Fruit fly (Drosophila melanogaster): ENCODE results near the gene Atg16.

Atg16 gene

dm6 chr3R:29778985-29779298 lies 56.0 kb downstream of the Atg16 start:
- TF ChIP-seq Hr38 (GFP tag; optimal IDR thresholded peaks at IDR 0.05) (no peak), topi (GFP tag; optimal IDR thresholded peaks at IDR 0.05) (no peak), Eip78C (GFP tag) (peak; percentile 30), fkh (GFP tag; optimal IDR thresholded peaks at IDR 0.05) (peak; percentile 50), vri (GFP tag; optimal IDR thresholded peaks at IDR 0.05) (peak; percentile 0), CG9139 (GFP tag; optimal IDR thresholded peaks at IDR 0.05) (no peak), dac (GFP tag; optimal IDR thresholded peaks at IDR 0.05) (no peak)

dm6 chr3R:29778139-29778984 lies 56.5 kb downstream of the Atg16 start:
- no peak for TF ChIP-seq CG6854 (GFP tag; optimal IDR thresholded peaks at IDR 0.05)
- peak; percentile 22 for TF ChIP-seq CG9139 (GFP tag; optimal IDR thresholded peaks at IDR 0.05)
- peak; percentile 60 for TF ChIP-seq CG3919 (GFP tag; optimal IDR thresholded peaks at IDR 0.05)
- peak; percentile 74 for TF ChIP-seq lz (GFP tag; optimal IDR thresholded peaks at IDR 0.05)
- peak; percentile 76 for TF ChIP-seq topi (GFP tag; optimal IDR thresholded peaks at IDR 0.05)
- TF ChIP-seq spab (GFP tag; optimal IDR thresholded peaks at IDR 0.05) = peak; percentile 34
- peak; percentile 42 for TF ChIP-seq CG32006 (GFP tag; optimal IDR thresholded peaks at IDR 0.05)
- peak; percentile 56 for TF ChIP-seq achi (GFP tag; optimal IDR thresholded peaks at IDR 0.05)
- peak; percentile 69 for TF ChIP-seq Sox14 (GFP tag; optimal IDR thresholded peaks at IDR 0.05)
- peak; percentile 36 for TF ChIP-seq Blimp-1 (GFP tag; optimal IDR thresholded peaks at IDR 0.05)
- peak; percentile 26 for TF ChIP-seq vri (GFP tag; optimal IDR thresholded peaks at IDR 0.05)
- TF ChIP-seq CG1621 (tag; optimal IDR thresholded peaks at IDR 0.05) = peak; percentile 19
- peak; percentile 39 for TF ChIP-seq Hr4 (GFP tag; optimal IDR thresholded peaks at IDR 0.05)
- peak; percentile 18 to 38 for TF ChIP-seq ss (GFP tag; optimal IDR thresholded peaks at IDR 0.05)
- TF ChIP-seq Gug (GFP tag; IDR thresholded peaks at IDR 0.05) = no peak
- peak; percentile 56 for TF ChIP-seq CG3032 (tag; optimal IDR thresholded peaks at IDR 0.05)
- TF ChIP-seq pdm3 (GFP tag; optimal IDR thresholded peaks at IDR 0.05) = peak; percentile 63
- peak; percentile 3 for TF ChIP-seq CG11762 (GFP tag; optimal IDR thresholded peaks at IDR 0.05; ENCODE audit: insufficient read depth)
- peak; percentile 64 for TF ChIP-seq Eip75B (GFP tag; optimal IDR thresholded peaks at IDR 0.05)
- TF ChIP-seq CG6792 (GFP tag; optimal IDR thresholded peaks at IDR 0.05) = peak; percentile 45
- TF ChIP-seq Sox15 (GFP tag; optimal IDR thresholded peaks at IDR 0.05) = peak; percentile 23
- peak; percentile 60 for TF ChIP-seq Sox102F (GFP tag; optimal IDR thresholded peaks at IDR 0.05)
- TF ChIP-seq fd85E (GFP tag; optimal IDR thresholded peaks at IDR 0.05) = no peak
- no peak for TF ChIP-seq CG11294 (GFP tag; IDR thresholded peaks at IDR 0.05)
- TF ChIP-seq CG10669 (GFP tag; optimal IDR thresholded peaks at IDR 0.05) = peak; percentile 54
- peak; percentile 55 for TF ChIP-seq CG34406 (GFP tag; optimal IDR thresholded peaks at IDR 0.05)
- peak; percentile 50 for TF ChIP-seq acj6 (GFP tag; optimal IDR thresholded peaks at IDR 0.05)
- peak; percentile 64 for TF ChIP-seq OdsH (GFP tag; optimal IDR thresholded peaks at IDR 0.05)
- TF ChIP-seq CG16779 (tag; optimal IDR thresholded peaks at IDR 0.05) = no peak
- TF ChIP-seq Hr38 (GFP tag; optimal IDR thresholded peaks at IDR 0.05) = no peak
- peak; percentile 67 for TF ChIP-seq CG6808 (GFP tag; optimal IDR thresholded peaks at IDR 0.05)
- TF ChIP-seq CG4318 (GFP tag; optimal IDR thresholded peaks at IDR 0.05) = no peak
- peak; percentile 65 for TF ChIP-seq Smox (GFP tag; optimal IDR thresholded peaks at IDR 0.05)
- no peak for TF ChIP-seq CG8119 (GFP tag; IDR thresholded peaks at IDR 0.05)
- TF ChIP-seq fkh (GFP tag; optimal IDR thresholded peaks at IDR 0.05) = no peak
- peak; percentile 90 for TF ChIP-seq Eip78C (GFP tag)
- peak; percentile 51 for TF ChIP-seq Ets21C (GFP tag; optimal IDR thresholded peaks at IDR 0.05)
- peak; percentile 57 for TF ChIP-seq fd59A (GFP tag; optimal IDR thresholded peaks at IDR 0.05)
- TF ChIP-seq Hr39 (GFP tag; optimal IDR thresholded peaks at IDR 0.05) = peak; percentile 76
- TF ChIP-seq CG10631 (GFP tag; optimal IDR thresholded peaks at IDR 0.05) = peak; percentile 63
- TF ChIP-seq CG6163 (GFP tag; IDR thresholded peaks at IDR 0.05) = peak; percentile 53; the same call in 2 of the 3 replicates
- peak; percentile 20 for TF ChIP-seq dsx (GFP tag; optimal IDR thresholded peaks at IDR 0.05; ENCODE audit: poor library complexity, severe bottlenecking)
- peak; percentile 73 for TF ChIP-seq Met (GFP tag; optimal IDR thresholded peaks at IDR 0.05)
- TF ChIP-seq salr (GFP tag; optimal IDR thresholded peaks at IDR 0.05) = peak in 1 of 2 experiments; percentile 26
- TF ChIP-seq net (GFP tag; optimal IDR thresholded peaks at IDR 0.05) = peak; percentile 10
- peak; percentile 65 for TF ChIP-seq CG31627 (GFP tag; optimal IDR thresholded peaks at IDR 0.05)
